Fruit fly (Drosophila melanogaster): ENCODE measurements around the gene CG32069.

CG32069 gene

DNA sequence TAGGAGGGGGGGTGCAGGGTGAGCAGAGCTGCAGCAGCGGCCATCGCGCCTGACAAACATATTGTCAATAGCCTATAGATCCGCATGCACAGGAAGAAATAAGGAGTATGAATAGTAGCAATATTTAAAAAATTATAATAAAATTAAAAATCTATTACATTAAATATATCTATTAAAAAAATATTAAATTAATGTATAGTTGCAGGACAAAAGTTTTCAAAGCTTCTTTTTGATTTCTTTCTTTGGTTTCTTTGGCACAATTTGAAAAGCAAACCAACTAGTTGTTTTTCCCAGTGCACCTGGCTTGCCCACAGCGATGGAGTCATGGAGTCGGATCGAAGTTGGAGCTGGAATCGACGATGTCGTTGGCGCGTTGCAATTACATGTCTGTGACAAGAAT, 30.6 kb downstream of the CG32069 start (continued):
- TF ChIP-seq CG14710 (tag; optimal IDR thresholded peaks at IDR 0.05): peak; percentile 24
- no peak for TF ChIP-seq dimm (GFP tag; IDR thresholded peaks at IDR 0.05)
- peak; percentile 52 for TF ChIP-seq CG18262 (tag; optimal IDR thresholded peaks at IDR 0.05)
- TF ChIP-seq Mes4 (GFP tag; optimal IDR thresholded peaks at IDR 0.05): no peak
- TF ChIP-seq fd3F (GFP tag; optimal IDR thresholded peaks at IDR 0.05): no peak
- no peak for TF ChIP-seq chif (GFP tag; optimal IDR thresholded peaks at IDR 0.05)
- peak; percentile 55 for TF ChIP-seq CG10979 (tag; optimal IDR thresholded peaks at IDR 0.05)
- no peak for TF ChIP-seq Lim3 (GFP tag; IDR thresholded peaks at IDR 0.05)
- TF ChIP-seq CG15601 (tag; optimal IDR thresholded peaks at IDR 0.05): peak; percentile 2
- TF ChIP-seq CG31441 (GFP tag; IDR thresholded peaks at IDR 0.05): peak; percentile 48
- no peak for TF ChIP-seq slbo (GFP tag; IDR thresholded peaks at IDR 0.05)
- peak in 1 of 3 experiments; percentile 44 for TF ChIP-seq lola (GFP tag; optimal IDR thresholded peaks at IDR 0.05)
- TF ChIP-seq run (tag; optimal IDR thresholded peaks at IDR 0.05): no peak
- no peak for TF ChIP-seq CG9609 (GFP tag; optimal IDR thresholded peaks at IDR 0.05)
- TF ChIP-seq Opbp (GFP tag; IDR thresholded peaks at IDR 0.05; ENCODE audit: partially characterized antibody): no peak
- no peak for TF ChIP-seq HmgZ (tag; optimal IDR thresholded peaks at IDR 0.05)
- TF ChIP-seq phol (tag; optimal IDR thresholded peaks at IDR 0.05): peak; percentile 34
- peak; percentile 47; the same call in 1 of the 2 replicates for TF ChIP-seq Xrp1 (GFP tag; IDR thresholded peaks at IDR 0.05)
- TF ChIP-seq CG7372 (GFP tag; IDR thresholded peaks at IDR 0.05): no peak
- TF ChIP-seq CG4424 (GFP tag; optimal IDR thresholded peaks at IDR 0.05): no peak
- no peak for TF ChIP-seq tll (GFP tag; optimal IDR thresholded peaks at IDR 0.05)
- no peak for TF ChIP-seq kah (GFP tag; optimal IDR thresholded peaks at IDR 0.05)
- TF ChIP-seq gem (tag; optimal IDR thresholded peaks at IDR 0.05): peak; percentile 41
- peak; percentile 15; the same call in 1 of the 2 replicates for TF ChIP-seq CG4404 (GFP tag; IDR thresholded peaks at IDR 0.05)
- peak; percentile 3 for TF ChIP-seq Sox102F (GFP tag; optimal IDR thresholded peaks at IDR 0.05)
- no peak for TF ChIP-seq CG11560 (tag; IDR thresholded peaks at IDR 0.05)
- TF ChIP-seq CG16815 (GFP tag; optimal IDR thresholded peaks at IDR 0.05): no peak
- no peak for TF ChIP-seq Fer3 (tag; optimal IDR thresholded peaks at IDR 0.05)
- no peak for TF ChIP-seq Sox100B (GFP tag; optimal IDR thresholded peaks at IDR 0.05)
- no peak for TF ChIP-seq CG11695 (GFP tag; IDR thresholded peaks at IDR 0.05)

DNA sequence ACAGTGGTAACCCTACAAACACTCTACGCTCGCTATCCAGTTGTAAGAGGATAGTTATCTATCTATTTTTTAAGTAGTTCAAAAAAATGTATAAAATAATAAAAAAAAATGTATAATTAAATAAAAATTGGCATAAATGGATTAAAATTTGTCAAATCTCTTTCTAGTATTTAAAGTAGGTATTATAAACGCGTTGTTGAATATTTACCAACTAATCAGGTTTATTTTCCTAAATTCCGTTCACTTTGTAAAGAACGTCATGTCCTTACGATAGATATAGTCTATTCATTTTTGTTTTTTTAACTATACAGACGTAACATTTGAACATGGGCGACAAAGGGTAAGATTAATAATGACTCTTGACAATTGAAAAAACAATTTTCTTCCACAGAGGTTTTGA, 35.1 kb downstream of the CG32069 start, which contains the start of gene CG32081:
CG32081 (plus strand) TSS at position 301 of the 400 bp plus-strand sequence.
- TF ChIP-seq psq (GFP tag; optimal IDR thresholded peaks at IDR 0.05): no peak
- TF ChIP-seq pfk (GFP tag; optimal IDR thresholded peaks at IDR 0.05): no peak
- no peak for TF ChIP-seq CG5180 (GFP tag; optimal IDR thresholded peaks at IDR 0.05)
- TF ChIP-seq tin (GFP tag; optimal IDR thresholded peaks at IDR 0.05): no peak
- no peak for TF ChIP-seq cg (GFP tag; optimal IDR thresholded peaks at IDR 0.05)
- TF ChIP-seq da (GFP tag; optimal IDR thresholded peaks at IDR 0.05): no peak
- no peak for TF ChIP-seq Deaf1 (tag; optimal IDR thresholded peaks at IDR 0.05)
- TF ChIP-seq Opbp (GFP tag; IDR thresholded peaks at IDR 0.05; ENCODE audit: partially characterized antibody): no peak
- TF ChIP-seq repo (GFP tag; optimal IDR thresholded peaks at IDR 0.05): no peak
- TF ChIP-seq pnt (GFP tag; optimal IDR thresholded peaks at IDR 0.05): no peak
- no peak for TF ChIP-seq CG4730 (GFP tag; IDR thresholded peaks at IDR 0.05)
- TF ChIP-seq HmgZ (tag; optimal IDR thresholded peaks at IDR 0.05): no peak
- no peak for TF ChIP-seq gcm2 (GFP tag; optimal IDR thresholded peaks at IDR 0.05)
- TF ChIP-seq nerfin-2 (GFP tag; IDR thresholded peaks at IDR 0.05; ENCODE audit: partially characterized antibody): no peak
- TF ChIP-seq Hey (tag; optimal IDR thresholded peaks at IDR 0.05): no peak
- no peak for TF ChIP-seq Sox102F (GFP tag; optimal IDR thresholded peaks at IDR 0.05)
- TF ChIP-seq Eip74EF (GFP tag; optimal IDR thresholded peaks at IDR 0.05): no peak
